Worm (Caenorhabditis elegans): Measurements from ENCODE around the gene cpg-7.

- TF ChIP-seq dsc-1 (tag; optimal IDR thresholded peaks at IDR 0.05) (no peak), ztf-4 (tag; optimal IDR thresholded peaks at IDR 0.05) (no peak), elt-3 (tag; optimal IDR thresholded peaks at IDR 0.05) (no peak), tbx-2 (tag; optimal IDR thresholded peaks at IDR 0.05) (no peak), fkh-4 (tag; optimal IDR thresholded peaks at IDR 0.05; ENCODE audit: borderline replicate concordance) (no peak), unc-62 (GFP tag; optimal IDR thresholded peaks at IDR 0.05) (no peak), lin-39 (tag; optimal IDR thresholded peaks at IDR 0.05) (no peak), vab-15 (tag; optimal IDR thresholded peaks at IDR 0.05) (no peak), fkh-10 (GFP tag; optimal IDR thresholded peaks at IDR 0.05) (no peak), nhr-84 (tag; optimal IDR thresholded peaks at IDR 0.05) (no peak), sptf-1 (tag; optimal IDR thresholded peaks at IDR 0.05) (no peak), snpc-4 (tag; optimal IDR thresholded peaks at IDR 0.05) (no peak), mep-1 (tag; optimal IDR thresholded peaks at IDR 0.05) (no peak)
Observed at ce11 chrII:14132733-14133132, 23.7 kb upstream of the cpg-7 start, which contains the start of gene algn-3.
